Fruit fly (Drosophila melanogaster) whole organism: Measurements from ENCODE around the gene Srp68.

ENCODE experiments used
- CG8478 ChIP-seq: fragments of >200 bp; optimal IDR thresholded peaks from 2 replicates; lab custom pipeline; 2018; ENCODE audit warnings: inconsistent platforms
- Dll ChIP-seq: fragments of >200 bp; optimal IDR thresholded peaks from 2 replicates; lab custom pipeline; 2017
- EcR ChIP-seq, 2 experiments: fragments of >200 bp; optimal IDR thresholded peaks; 2 replicates each; lab custom pipeline; 2017; ENCODE audit warnings: missing biosample characterization in 2 of 2, missing genetic modification characterization in 2 of 2, missing genetic modification reagents in 2 of 2
- pan ChIP-seq: fragments of >200 bp; optimal IDR thresholded peaks from 2 replicates; lab custom pipeline; 2017
- psq ChIP-seq: fragments of >200 bp; optimal IDR thresholded peaks from 2 replicates; lab custom pipeline; 2017
- usp ChIP-seq: fragments of >200 bp; optimal IDR thresholded peaks from 2 replicates; lab custom pipeline; 2017; ENCODE audit warnings: missing biosample characterization, missing genetic modification characterization, mixed read lengths

The Srp68 gene

dm6 chr3L:8979780-8980179, 4.9 kb downstream of the Srp68 start, which contains the start of gene CG5644:
Gene CG5644, minus strand, starts transcription at chr3L:8979880.
- TF ChIP-seq CG8478 (no peak), EcR (GFP tag; optimal IDR thresholded peaks at IDR 0.05; lab: Kevin White, UChicago) (no peak), pan (lab: Kevin White, UChicago) (no peak), usp (GFP tag; lab: Kevin White, UChicago) (no peak), psq (no peak), Dll (lab: Kevin White, UChicago) (no peak)

dm6 chr3L:8981495-8981894, 6.6 kb downstream of the Srp68 start, which contains the start of gene CG13314:
Gene CG13314, plus strand, starts transcription at chr3L:8981795.
- no peak for TF ChIP-seq pan (lab: Kevin White, UChicago)
- TF ChIP-seq Dll (lab: Kevin White, UChicago), result no peak
- TF ChIP-seq EcR (GFP tag; optimal IDR thresholded peaks at IDR 0.05; lab: Kevin White, UChicago), result no peak
- no peak for TF ChIP-seq CG8478
- no peak for TF ChIP-seq usp (GFP tag; lab: Kevin White, UChicago)
- TF ChIP-seq psq, result no peak

DNA sequence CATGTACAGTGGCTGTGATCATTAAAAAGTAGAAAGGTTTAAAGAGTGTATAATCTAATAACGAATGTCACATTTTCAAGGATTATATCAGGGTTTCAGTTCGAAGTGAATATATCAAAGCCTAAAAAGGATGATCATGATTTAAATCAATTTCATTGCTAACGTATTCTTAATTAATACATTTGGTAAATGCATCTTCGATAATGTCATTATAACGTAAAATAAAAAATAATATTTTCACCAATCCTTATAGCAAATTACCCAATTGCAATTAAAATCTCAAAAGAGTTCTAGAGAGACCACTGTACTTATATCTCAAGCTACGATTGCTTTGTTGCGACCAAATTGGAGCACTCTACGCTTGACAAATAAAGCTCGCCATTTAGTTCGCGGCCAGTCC, 7.2 kb downstream of the Srp68 start:
- TF ChIP-seq Dll (lab: Kevin White, UChicago), result no peak
- no peak for TF ChIP-seq CG8478
- TF ChIP-seq usp (GFP tag; lab: Kevin White, UChicago), result no peak
- TF ChIP-seq EcR (GFP tag; optimal IDR thresholded peaks at IDR 0.05; lab: Kevin White, UChicago), result no peak
- TF ChIP-seq pan (lab: Kevin White, UChicago), result no peak
- TF ChIP-seq psq, result no peak

dm6 chr3L:8985132-8985847, 10.4 kb downstream of the Srp68 start:
- no peak for TF ChIP-seq EcR (GFP tag; optimal IDR thresholded peaks at IDR 0.05; lab: Kevin White, UChicago)
- TF ChIP-seq CG8478, result no peak
- no peak for TF ChIP-seq Dll (lab: Kevin White, UChicago)
- no peak for TF ChIP-seq pan (lab: Kevin White, UChicago)
- no peak for TF ChIP-seq psq
- no peak for TF ChIP-seq usp (GFP tag; lab: Kevin White, UChicago)

DNA sequence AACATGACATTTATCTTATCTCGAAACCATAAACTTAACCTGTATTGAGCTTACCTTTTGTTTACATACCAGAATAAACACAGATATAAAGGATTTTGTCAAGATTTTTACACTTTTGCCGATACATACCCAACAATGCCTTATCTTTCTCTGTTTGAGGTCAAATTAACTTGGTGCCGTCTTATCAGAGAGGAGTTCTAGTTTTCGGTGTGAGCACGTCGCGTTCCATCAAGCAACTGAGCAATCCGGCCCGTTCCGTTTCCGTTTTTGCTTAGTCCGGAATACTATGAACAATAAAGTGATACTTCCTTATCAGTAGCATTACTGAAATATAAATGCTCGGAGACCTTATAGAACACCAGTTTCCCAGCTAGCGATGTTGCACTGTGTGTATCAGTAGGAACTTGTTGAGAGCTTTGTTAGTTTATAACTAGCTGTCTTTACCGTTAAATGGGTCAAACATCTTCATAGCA, 11.0 kb downstream of the Srp68 start, which contains the start of gene Galk:
TSS of gene Galk (minus strand) at position 244 of the 473 bp plus-strand sequence.
- no peak for TF ChIP-seq usp (GFP tag; lab: Kevin White, UChicago)
- no peak for TF ChIP-seq pan (lab: Kevin White, UChicago)
- no peak for TF ChIP-seq CG8478
- no peak for TF ChIP-seq Dll (lab: Kevin White, UChicago)
- no peak for TF ChIP-seq psq
- no peak for TF ChIP-seq EcR (GFP tag; optimal IDR thresholded peaks at IDR 0.05; lab: Kevin White, UChicago)

- TF ChIP-seq pan (lab: Kevin White, UChicago) (no peak), Dll (lab: Kevin White, UChicago) (no peak), CG8478 (no peak), usp (GFP tag; lab: Kevin White, UChicago) (no peak), psq (no peak), EcR (GFP tag; optimal IDR thresholded peaks at IDR 0.05; lab: Kevin White, UChicago) (no peak)
These were observed 11.7 kb downstream of the Srp68 start, which contains the start of gene CG5068 for dm6 chr3L:8986582-8986981. Gene CG5068, plus strand, starts transcription at chr3L:8986710.

- TF ChIP-seq Dll (lab: Kevin White, UChicago) (no peak), EcR (GFP tag; optimal IDR thresholded peaks at IDR 0.05; lab: Kevin White, UChicago) (no peak), usp (GFP tag; lab: Kevin White, UChicago) (no peak), psq (no peak), CG8478 (no peak), pan (lab: Kevin White, UChicago) (no peak)
These were observed 15.3 kb downstream of the Srp68 start, which contains the start of gene CG5280 for dm6 chr3L:8990128-8990527. Gene CG5280, minus strand, starts transcription at chr3L:8990228.

dm6 chr3L:8996173-8996767, 21.4 kb downstream of the Srp68 start:
- TF ChIP-seq EcR (GFP tag; optimal IDR thresholded peaks at IDR 0.05; lab: Kevin White, UChicago) (no peak), CG8478 (no peak), Dll (lab: Kevin White, UChicago) (no peak), pan (lab: Kevin White, UChicago) (no peak), psq (no peak), usp (GFP tag; lab: Kevin White, UChicago) (no peak)

DNA sequence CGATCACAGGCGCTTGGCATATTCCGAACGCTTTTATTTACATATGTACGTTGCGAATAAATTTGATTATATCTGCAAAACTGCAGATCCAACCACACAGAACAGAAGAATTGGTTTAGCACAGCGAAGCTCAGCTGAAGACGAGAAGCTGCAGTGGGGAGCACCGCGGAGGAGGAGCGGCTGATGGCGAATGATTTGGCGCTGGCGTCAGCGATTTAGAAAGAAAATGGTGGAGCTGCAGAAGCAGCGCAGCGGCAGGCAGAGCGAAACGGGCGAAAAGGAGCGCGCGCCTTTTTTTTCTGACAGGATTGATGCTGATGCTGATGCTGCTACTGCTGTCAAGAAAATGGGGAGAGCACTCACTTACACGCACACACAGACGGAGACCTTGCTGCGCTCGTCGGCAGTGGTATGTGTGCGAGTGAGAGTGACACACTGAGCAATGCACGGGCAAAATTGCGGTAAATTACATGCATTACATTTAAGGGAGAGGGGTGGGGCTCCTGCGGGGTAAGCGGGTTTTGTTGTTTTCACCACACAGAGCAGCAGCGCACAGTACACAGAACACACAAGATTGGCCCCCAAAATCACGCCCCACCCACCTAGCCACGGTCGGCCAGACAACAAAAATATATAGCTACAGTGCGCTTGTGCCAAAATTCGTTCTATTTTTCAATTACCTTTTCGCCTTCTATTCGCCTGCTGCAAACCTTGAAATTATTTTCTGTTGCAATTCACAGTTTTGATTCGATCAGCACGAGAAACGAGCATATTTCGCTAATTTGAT, 22.2 kb downstream of the Srp68 start:
- TF ChIP-seq Dll (lab: Kevin White, UChicago) (peak; percentile 81), psq (no peak)

DNA sequence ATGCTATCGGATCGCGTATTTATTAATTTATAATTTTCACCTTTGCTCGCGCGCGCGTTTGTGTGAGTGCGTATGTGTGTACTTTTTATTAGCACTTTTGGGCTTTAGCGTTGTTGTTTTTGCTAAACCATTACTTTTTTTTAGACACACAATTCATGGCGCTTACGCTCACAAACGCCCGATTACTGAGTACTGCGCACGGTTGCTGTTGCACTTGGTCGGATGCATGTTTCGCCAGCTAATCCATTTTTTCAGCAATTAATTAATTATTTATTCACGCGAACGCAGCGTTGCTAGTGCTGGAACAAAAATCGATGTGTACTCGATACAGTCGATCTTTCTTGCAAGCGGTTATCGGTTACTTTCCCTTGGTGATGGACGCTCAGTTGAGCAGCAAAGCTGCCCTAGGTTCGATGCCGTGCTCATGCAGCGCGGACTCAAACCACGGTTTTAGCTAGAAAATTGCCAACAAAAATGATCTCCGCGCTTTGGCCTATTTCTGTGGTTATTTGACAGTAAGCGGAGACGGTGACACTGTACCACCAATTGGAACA, 22.9 kb downstream of the Srp68 start, which contains the start of the genes smg and CG5087:
TSS of gene smg (minus strand) at position 304 of the 554 bp plus-strand sequence.
TSS of gene CG5087 (plus strand) at position 499 of the 554 bp plus-strand sequence.
- no peak for TF ChIP-seq EcR (GFP tag; optimal IDR thresholded peaks at IDR 0.05; lab: Kevin White, UChicago)
- no peak for TF ChIP-seq Dll (lab: Kevin White, UChicago)
- no peak for TF ChIP-seq CG8478
- no peak for TF ChIP-seq usp (GFP tag; lab: Kevin White, UChicago)
- TF ChIP-seq psq, result no peak
- TF ChIP-seq pan (lab: Kevin White, UChicago), result no peak

- TF ChIP-seq EcR (GFP tag; optimal IDR thresholded peaks at IDR 0.05; lab: Kevin White, UChicago) (no peak), CG8478 (no peak), pan (lab: Kevin White, UChicago) (no peak), psq (no peak), usp (GFP tag; lab: Kevin White, UChicago) (no peak), Dll (lab: Kevin White, UChicago) (no peak)
These were observed 27.7 kb downstream of the Srp68 start for dm6 chr3L:9002527-9002926.
